Worm (Caenorhabditis elegans) whole organism, L2 larva: ENCODE measurements around the gene abt-4.

Experiments used
- F13H6.1 ChIP-seq: sonication (generic microtip); optimal IDR thresholded peaks from 2 replicates; lab custom pipeline; 2016; ENCODE audit warnings: missing genetic modification characterization, missing compliant biosample characterization
- aly-2 ChIP-seq: fragments of 150-350 bp; optimal IDR thresholded peaks from 2 replicates; lab custom pipeline; 2014; ENCODE audit warnings: missing biosample characterization, missing genetic modification characterization
- ceh-16 ChIP-seq: fragments of 150-350 bp; optimal IDR thresholded peaks from 2 replicates; lab custom pipeline; 2014; ENCODE audit warnings: missing biosample characterization, missing genetic modification characterization
- lsy-2 ChIP-seq, 2 experiments: fragments of 150-350 bp in 1 of 2; sonication (generic microtip) in 1 of 2; optimal IDR thresholded peaks; 2 replicates each; lab custom pipeline; 2014 to 2017; ENCODE audit warnings: missing biosample characterization in 2 of 2, missing genetic modification characterization in 2 of 2
- nhr-12 ChIP-seq: fragments of 150-350 bp; optimal IDR thresholded peaks from 2 replicates; lab custom pipeline; 2014; ENCODE audit warnings: missing biosample characterization, missing genetic modification characterization
- peb-1 ChIP-seq: fragments of 150-350 bp; optimal IDR thresholded peaks from 2 replicates; lab custom pipeline; 2014; ENCODE audit warnings: missing biosample characterization, missing genetic modification characterization
- skn-1 ChIP-seq: sonication (generic microtip); optimal IDR thresholded peaks from 2 replicates; lab custom pipeline; 2017; ENCODE audit warnings: missing biosample characterization, missing genetic modification characterization
- snpc-4 ChIP-seq: fragments of 150-350 bp; optimal IDR thresholded peaks from 2 replicates; lab custom pipeline; 2014; ENCODE audit warnings: missing biosample characterization, missing genetic modification characterization
- ztf-1 ChIP-seq: fragments of 200-800 bp; sonication (Bioruptor generic); conservative IDR thresholded peaks from 2 replicates; pipeline ENCODE4 v1.3.6; 2022; ENCODE audit warnings: missing genetic modification characterization, missing compliant biosample characterization

DNA sequence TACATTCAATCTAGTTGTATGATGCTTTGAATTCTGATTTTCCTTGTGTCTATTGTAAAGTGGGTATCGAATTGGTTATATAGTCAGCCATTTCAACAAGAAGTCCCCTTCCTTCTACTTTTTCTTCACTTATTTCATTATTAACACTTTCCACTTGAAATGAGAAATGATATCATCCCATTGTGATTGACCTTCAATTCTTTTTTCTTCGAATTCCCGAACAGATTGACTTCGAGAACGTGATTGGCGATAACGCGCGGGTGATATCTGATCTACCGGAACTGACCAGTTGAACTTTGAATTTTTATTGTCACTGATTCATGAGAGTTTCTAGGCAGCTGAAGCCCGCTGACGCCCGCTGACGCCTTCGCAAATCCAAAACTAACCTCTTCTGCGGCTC, 47.7 kb upstream of the abt-4 start:
- no peak for TF ChIP-seq F13H6.1 (tag; lab: Kevin White, UChicago)
- TF ChIP-seq skn-1 (tag; lab: Kevin White, UChicago), result no peak
- no peak for TF ChIP-seq ceh-16 (tag; lab: Kevin White, UChicago)
- no peak for TF ChIP-seq nhr-12 (tag; lab: Kevin White, UChicago)
- no peak for TF ChIP-seq snpc-4 (tag; lab: Kevin White, UChicago)
- no peak for TF ChIP-seq peb-1 (tag; lab: Kevin White, UChicago)
- no peak for TF ChIP-seq aly-2 (tag; lab: Kevin White, UChicago)
- TF ChIP-seq ztf-1 (GFP tag; lab: Robert Waterston, UW), result no peak
- TF ChIP-seq lsy-2 (tag; optimal IDR thresholded peaks at IDR 0.05; lab: Kevin White, UChicago), result no peak
